Worm (Caenorhabditis elegans): Measurements from ENCODE around the gene F59E12.6.

DNA sequence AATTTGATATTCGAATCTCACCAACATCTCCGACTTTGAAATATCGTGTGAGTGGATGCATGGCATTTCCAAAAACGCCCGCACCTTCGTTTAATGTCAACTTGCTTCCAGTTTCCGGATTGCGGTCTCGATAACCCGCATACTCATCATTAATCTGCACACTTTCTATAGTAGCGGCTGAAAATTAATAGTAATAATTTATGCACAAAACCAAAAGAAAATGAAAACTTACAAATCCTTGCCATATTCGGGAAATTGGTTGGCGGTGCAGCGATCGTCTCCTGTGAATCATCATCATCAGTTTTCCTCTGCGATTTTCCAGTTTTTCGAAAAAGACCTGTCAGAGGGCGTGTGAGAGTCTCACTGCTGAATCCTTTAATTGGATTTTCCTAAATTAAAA is 29.4 kb upstream of the F59E12.6 start:
- TF ChIP-seq unc-62 (GFP tag; optimal IDR thresholded peaks at IDR 0.05) (no peak), mab-5 (tag; optimal IDR thresholded peaks at IDR 0.05) (no peak), ham-2 (GFP tag; optimal IDR thresholded peaks at IDR 0.05) (no peak), nhr-237 (tag; optimal IDR thresholded peaks at IDR 0.05) (no peak), pha-4 (tag; optimal IDR thresholded peaks at IDR 0.05) (no peak), ztf-11 (tag; optimal IDR thresholded peaks at IDR 0.05) (no peak), M03D4.4 (tag; optimal IDR thresholded peaks at IDR 0.05) (no peak), lsy-2 (tag; optimal IDR thresholded peaks at IDR 0.05) (no peak), lin-13 (tag; optimal IDR thresholded peaks at IDR 0.05) (no peak), mep-1 (tag; optimal IDR thresholded peaks at IDR 0.05) (no peak), elt-1 (tag; optimal IDR thresholded peaks at IDR 0.05; ENCODE audit: borderline replicate concordance, insufficient read depth) (no peak), sptf-1 (tag; optimal IDR thresholded peaks at IDR 0.05) (no peak), snpc-4 (tag; optimal IDR thresholded peaks at IDR 0.05) (no peak), sem-2 (GFP tag; optimal IDR thresholded peaks at IDR 0.05) (no peak)

All from whole organism, mixed stage, embryonic.